Worm (Caenorhabditis elegans) whole organism, young adult: ENCODE measurements around the gene smg-8.

Experiments used
- C17E4.6 ChIP-seq: fragments of 200-800 bp; sonication (Bioruptor generic); IDR thresholded peaks from 2 replicates; pipeline ENCODE4 v1.3.6; 2022; ENCODE audit warnings: missing genetic modification reagents, missing genetic modification characterization, missing compliant biosample characterization
- F33H1.4 ChIP-seq: fragments of 200-800 bp; sonication (Bioruptor generic); IDR thresholded peaks from 2 replicates; pipeline ENCODE4 v1.3.6; 2022; ENCODE audit warnings: missing genetic modification reagents, missing genetic modification characterization, missing compliant biosample characterization
- F52B5.7 ChIP-seq: sonication (generic microtip); optimal IDR thresholded peaks from 2 replicates; lab custom pipeline; 2016; ENCODE audit warnings: mild to moderate bottlenecking, missing genetic modification characterization, missing compliant biosample characterization
- F55B11.4 ChIP-seq: sonication (generic microtip); optimal IDR thresholded peaks from 2 replicates; lab custom pipeline; 2016; ENCODE audit warnings: missing compliant biosample characterization, missing genetic modification characterization, borderline replicate concordance; ENCODE audit not compliant: insufficient read depth
- F57C9.4 ChIP-seq: sonication (generic microtip); optimal IDR thresholded peaks from 2 replicates; lab custom pipeline; 2017; ENCODE audit warnings: mild to moderate bottlenecking, missing genetic modification characterization, missing compliant biosample characterization
- K11D2.4 ChIP-seq: fragments of 200-800 bp; sonication (Bioruptor generic); IDR thresholded peaks from 2 replicates; pipeline ENCODE4 v1.3.6; 2022; ENCODE audit warnings: missing genetic modification reagents, missing genetic modification characterization, missing compliant biosample characterization
- T26A5.8 ChIP-seq: sonication (generic microtip); optimal IDR thresholded peaks from 2 replicates; lab custom pipeline; 2016; ENCODE audit warnings: missing genetic modification characterization, missing compliant biosample characterization
- Y56A3A.18 ChIP-seq: fragments of 200-800 bp; sonication (Bioruptor generic); IDR thresholded peaks from 2 replicates; pipeline ENCODE4 v1.3.6; 2022; ENCODE audit warnings: missing genetic modification reagents, missing genetic modification characterization, missing compliant biosample characterization
- athp-1 ChIP-seq: sonication (generic microtip); optimal IDR thresholded peaks from 2 replicates; lab custom pipeline; 2017; ENCODE audit warnings: mild to moderate bottlenecking, missing genetic modification characterization, missing compliant biosample characterization
- ccch-3 ChIP-seq: fragments of 200-800 bp; sonication (Bioruptor generic); optimal IDR thresholded peaks from 2 replicates; lab custom pipeline; 2018; ENCODE audit warnings: mild to moderate bottlenecking, missing genetic modification characterization, missing compliant biosample characterization
- cebp-2 ChIP-seq: fragments of 200-800 bp; sonication (Bioruptor generic); IDR thresholded peaks from 2 replicates; pipeline ENCODE4 v1.3.6; 2022; ENCODE audit warnings: missing genetic modification characterization, missing compliant biosample characterization
- ceh-27 ChIP-seq: fragments of 200-800 bp; sonication (Bioruptor generic); optimal IDR thresholded peaks from 2 replicates; lab custom pipeline; 2018; ENCODE audit warnings: mild to moderate bottlenecking, missing genetic modification characterization, moderate library complexity, missing compliant biosample characterization
- ceh-40 ChIP-seq: fragments of 200-800 bp; sonication (Bioruptor generic); IDR thresholded peaks from 2 replicates; pipeline ENCODE4 v1.3.6; 2022; ENCODE audit warnings: missing genetic modification characterization, missing compliant biosample characterization
- ceh-79 ChIP-seq: sonication (generic microtip); optimal IDR thresholded peaks from 2 replicates; lab custom pipeline; 2017; ENCODE audit warnings: mild to moderate bottlenecking, missing genetic modification characterization, missing compliant biosample characterization
- efl-1 ChIP-seq: fragments of 150-350 bp; optimal IDR thresholded peaks from 2 replicates; lab custom pipeline; 2014; ENCODE audit warnings: missing biosample characterization, missing genetic modification reagents, missing genetic modification characterization
- fkh-3 ChIP-seq: sonication (generic microtip); optimal IDR thresholded peaks from 2 replicates; lab custom pipeline; 2016; ENCODE audit warnings: mild to moderate bottlenecking, missing genetic modification characterization, missing compliant biosample characterization
- gei-17 ChIP-seq: fragments of 200-800 bp; sonication (Bioruptor generic); optimal IDR thresholded peaks from 2 replicates; lab custom pipeline; 2018; ENCODE audit warnings: mild to moderate bottlenecking, missing genetic modification characterization, missing compliant biosample characterization
- him-1 ChIP-seq: sonication (generic microtip); optimal IDR thresholded peaks from 2 replicates; lab custom pipeline; 2016; ENCODE audit warnings: missing genotype, missing genetic modification reagents, missing genetic modification characterization, missing compliant biosample characterization
- hmg-1.2 ChIP-seq: fragments of 200-800 bp; sonication (Bioruptor generic); IDR thresholded peaks from 2 replicates; pipeline ENCODE4 v1.3.6; 2022; ENCODE audit warnings: missing genetic modification reagents, missing genetic modification characterization, missing compliant biosample characterization
- lsl-1 ChIP-seq: fragments of 200-800 bp; sonication (Bioruptor generic); optimal IDR thresholded peaks from 2 replicates; lab custom pipeline; 2018; ENCODE audit warnings: mild to moderate bottlenecking, missing genetic modification characterization, moderate library complexity, missing compliant biosample characterization
- madf-10 ChIP-seq: sonication (generic microtip); optimal IDR thresholded peaks from 2 replicates; lab custom pipeline; 2016; ENCODE audit warnings: mild to moderate bottlenecking, missing genetic modification characterization, missing compliant biosample characterization
- madf-6 ChIP-seq: fragments of 200-800 bp; sonication (Bioruptor generic); IDR thresholded peaks from 2 replicates; pipeline ENCODE4 v1.3.6; 2022; ENCODE audit warnings: missing genetic modification reagents, missing genetic modification characterization, missing compliant biosample characterization
- mel-28 ChIP-seq: sonication (generic microtip); optimal IDR thresholded peaks from 2 replicates; lab custom pipeline; 2016; ENCODE audit warnings: borderline replicate concordance, mild to moderate bottlenecking, missing genetic modification characterization, missing compliant biosample characterization
- mxl-1 ChIP-seq: sonication (generic microtip); optimal IDR thresholded peaks from 2 replicates; lab custom pipeline; 2016; ENCODE audit warnings: missing genetic modification characterization, missing compliant biosample characterization
- nfya-1 ChIP-seq: sonication (generic microtip); optimal IDR thresholded peaks from 2 replicates; lab custom pipeline; 2017; ENCODE audit warnings: antibody characterized with exemption, missing compliant biosample characterization, missing genetic modification characterization, borderline replicate concordance; ENCODE audit not compliant: insufficient read depth
- nfya-2 ChIP-seq: fragments of 200-800 bp; sonication (Bioruptor generic); IDR thresholded peaks from 2 replicates; pipeline ENCODE4 v1.3.6; 2022; ENCODE audit warnings: missing genetic modification reagents, missing genetic modification characterization, missing compliant biosample characterization
- nhr-80 ChIP-seq: sonication (generic microtip); optimal IDR thresholded peaks from 2 replicates; lab custom pipeline; 2016; ENCODE audit warnings: missing genetic modification characterization, missing compliant biosample characterization
- repo-1 ChIP-seq: sonication (generic microtip); optimal IDR thresholded peaks from 2 replicates; lab custom pipeline; 2017; ENCODE audit warnings: mild to moderate bottlenecking, missing genetic modification characterization, missing compliant biosample characterization
- rpc-1 ChIP-seq, 2 experiments: fragments of 150-350 bp in 1 of 2; sonication (generic microtip) in 1 of 2; optimal IDR thresholded peaks; 2 replicates each; lab custom pipeline; 2014 to 2018; ENCODE audit warnings: missing biosample characterization in 1 of 2, missing genetic modification characterization in 1 of 2, missing genetic modification reagents in 1 of 2, missing genotype in 1 of 2
- snpc-1.1 ChIP-seq: sonication (generic microtip); optimal IDR thresholded peaks from 2 replicates; lab custom pipeline; 2017; ENCODE audit warnings: missing genetic modification characterization, mild to moderate bottlenecking, missing compliant biosample characterization, antibody characterized with exemption, moderate library complexity, missing genotype, missing genetic modification reagents; ENCODE audit not compliant: insufficient read depth
- snpc-3.4 ChIP-seq: sonication (generic microtip); optimal IDR thresholded peaks from 2 replicates; lab custom pipeline; 2017; ENCODE audit warnings: missing genetic modification characterization, mild to moderate bottlenecking, missing compliant biosample characterization, antibody characterized with exemption, moderate library complexity, missing genotype, missing genetic modification reagents
- unc-62 ChIP-seq: fragments of 150-350 bp; optimal IDR thresholded peaks from 2 replicates; lab custom pipeline; 2014; ENCODE audit warnings: missing biosample characterization, missing genetic modification reagents, missing genetic modification characterization
- xnd-1 ChIP-seq: sonication (generic microtip); optimal IDR thresholded peaks from 2 replicates; lab custom pipeline; 2016; ENCODE audit warnings: missing genotype, missing genetic modification reagents, missing genetic modification characterization, missing compliant biosample characterization
- zfh-2 ChIP-seq: fragments of 200-800 bp; sonication (Bioruptor generic); conservative IDR thresholded peaks from 2 replicates; pipeline ENCODE4 v1.3.6; 2022; ENCODE audit warnings: missing genetic modification reagents, missing genetic modification characterization, missing compliant biosample characterization
- ztf-18 ChIP-seq: sonication (generic microtip); optimal IDR thresholded peaks from 2 replicates; lab custom pipeline; 2016; ENCODE audit warnings: missing genotype, mild to moderate bottlenecking, missing genetic modification characterization, missing compliant biosample characterization
- ztf-25 ChIP-seq: fragments of 200-800 bp; sonication (Bioruptor generic); IDR thresholded peaks from 2 replicates; pipeline ENCODE4 v1.3.6; 2022; ENCODE audit warnings: missing genetic modification reagents, missing genetic modification characterization, missing compliant biosample characterization

smg-8 gene

ce11 chrII:14413035-14413525 lies 28.1 kb upstream of the smg-8 start, which contains the start of gene exl-1:
exl-1 (minus strand) TSS chrII:14413475.
- TF ChIP-seq efl-1 (GFP tag; lab: Kevin White, UChicago) (peak; percentile 7), mxl-1 (tag; lab: Kevin White, UChicago) (no peak), rpc-1 (optimal IDR thresholded peaks at IDR 0.05; lab: Kevin White, UChicago) (no peak), rpc-1 (tag; optimal IDR thresholded peaks at IDR 0.05; lab: Kevin White, UChicago) (no peak)

- TF ChIP-seq F33H1.4 (GFP tag; lab: Robert Waterston, UW) (peak; percentile 57), xnd-1 (tag; lab: Kevin White, UChicago) (peak; percentile 22), T26A5.8 (tag; lab: Kevin White, UChicago) (no peak), F55B11.4 (tag; lab: Kevin White, UChicago) (no peak), ztf-25 (GFP tag; lab: Robert Waterston, UW) (no peak), repo-1 (tag; lab: Kevin White, UChicago) (no peak), gei-17 (no peak), lsl-1 (GFP tag; lab: Kevin White, UChicago) (peak; percentile 70), K11D2.4 (GFP tag; lab: Robert Waterston, UW) (no peak), madf-6 (GFP tag; lab: Robert Waterston, UW) (peak; percentile 52)
Measured at ce11 chrII:14413709-14414108, 27.5 kb upstream of the smg-8 start.

- TF ChIP-seq mel-28 (tag; lab: Kevin White, UChicago) (no peak), him-1 (tag; lab: Kevin White, UChicago) (no peak), hmg-1.2 (GFP tag; lab: Robert Waterston, UW) (no peak), ceh-27 (GFP tag; lab: Kevin White, UChicago) (no peak), fkh-3 (tag; lab: Kevin White, UChicago) (no peak), nhr-80 (peak; percentile 69)
Measured at ce11 chrII:14415427-14415826, 25.8 kb upstream of the smg-8 start.

- TF ChIP-seq Y56A3A.18 (no peak), unc-62 (GFP tag; lab: Kevin White, UChicago) (no peak), ceh-79 (tag; lab: Kevin White, UChicago) (no peak), ztf-25 (GFP tag; lab: Robert Waterston, UW) (no peak), repo-1 (tag; lab: Kevin White, UChicago) (no peak), zfh-2 (GFP tag; lab: Robert Waterston, UW) (no peak), athp-1 (no peak), snpc-3.4 (no peak)
Measured at ce11 chrII:14416988-14417387, 24.2 kb upstream of the smg-8 start.

- no peak for TF ChIP-seq athp-1
- TF ChIP-seq F57C9.4 (tag; lab: Kevin White, UChicago), result no peak
- TF ChIP-seq snpc-1.1, result no peak
- no peak for TF ChIP-seq lsl-1 (GFP tag; lab: Kevin White, UChicago)
- no peak for TF ChIP-seq madf-10
- TF ChIP-seq ztf-18, result no peak
- no peak for TF ChIP-seq nfya-1 (tag; lab: Kevin White, UChicago)
- no peak for TF ChIP-seq K11D2.4 (GFP tag; lab: Robert Waterston, UW)
- TF ChIP-seq ccch-3, result no peak
- TF ChIP-seq cebp-2 (GFP tag; lab: Robert Waterston, UW), result no peak
- no peak for TF ChIP-seq ceh-40 (GFP tag; lab: Robert Waterston, UW)
- TF ChIP-seq F52B5.7 (tag; lab: Kevin White, UChicago), result no peak
- TF ChIP-seq C17E4.6, result no peak
- TF ChIP-seq nfya-2 (GFP tag; lab: Robert Waterston, UW), result no peak
- TF ChIP-seq, all 124 proteins: peak for 0
Measured at ce11 chrII:14424791-14425190, 16.4 kb upstream of the smg-8 start, which contains the start of gene plx-2. plx-2 (minus strand) TSS chrII:14424891.
